Fruit fly (Drosophila melanogaster) whole organism, embryonic: Measurements from ENCODE around the gene wfs1.
A peak's percentile ranks its signal among the peaks of the same experiment; 100 is the strongest.

Source experiments
- ATbp ChIP-seq: fragments of 200-800 bp; sonication (Bioruptor generic); optimal IDR thresholded peaks from 2 replicates; lab custom pipeline; 2017; ENCODE audit warnings: missing biosample characterization, mild to moderate bottlenecking, missing genetic modification characterization, missing genetic modification reagents
- Aef1 ChIP-seq: fragments of 200-800 bp; sonication (Bioruptor generic); IDR thresholded peaks from 3 replicates; pipeline ENCODE4 v1.3.6; 2022; ENCODE audit warnings: missing biosample characterization, missing genetic modification characterization
- CG10147 ChIP-seq: fragments of 200-800 bp; sonication (Bioruptor generic); optimal IDR thresholded peaks from 2 replicates; lab custom pipeline; 2019; ENCODE audit warnings: missing biosample characterization, mild to moderate bottlenecking, missing genetic modification characterization, moderate library complexity
- CG10267 ChIP-seq: fragments of 200-800 bp; sonication (Bioruptor generic); optimal IDR thresholded peaks from 2 replicates; lab custom pipeline; 2018; ENCODE audit warnings: missing biosample characterization, mild to moderate bottlenecking, missing genetic modification characterization, moderate library complexity
- CG10462 ChIP-seq: fragments of 200-800 bp; sonication (Bioruptor generic); optimal IDR thresholded peaks from 2 replicates; lab custom pipeline; 2016; ENCODE audit warnings: missing biosample characterization, missing genetic modification characterization
- CG1233 ChIP-seq: fragments of 200-800 bp; sonication (Bioruptor generic); optimal IDR thresholded peaks from 4 replicates; lab custom pipeline; 2018; ENCODE audit warnings: missing biosample characterization, mild to moderate bottlenecking, missing genetic modification characterization
- CG16779 ChIP-seq: fragments of 200-800 bp; sonication (Bioruptor generic); IDR thresholded peaks from 2 replicates; pipeline ENCODE4 v1.3.6; 2022; ENCODE audit warnings: missing biosample characterization, missing genetic modification characterization
- CG16813 ChIP-seq: fragments of 200-800 bp; sonication (Bioruptor generic); IDR thresholded peaks from 3 replicates; pipeline ENCODE4 v1.3.6; 2022; ENCODE audit warnings: missing biosample characterization, missing genetic modification characterization; ENCODE audit not compliant: partially characterized antibody
- CG17385 ChIP-seq: fragments of 200-800 bp; sonication (Bioruptor generic); optimal IDR thresholded peaks from 3 replicates; lab custom pipeline; 2018; ENCODE audit warnings: missing biosample characterization, mild to moderate bottlenecking, missing genetic modification characterization
- CG17912 ChIP-seq: fragments of 200-800 bp; sonication (Bioruptor generic); optimal IDR thresholded peaks from 2 replicates; lab custom pipeline; 2018; ENCODE audit warnings: missing biosample characterization, mild to moderate bottlenecking, missing genetic modification characterization
- CG2129 ChIP-seq: fragments of 200-800 bp; sonication (Bioruptor generic); IDR thresholded peaks from 2 replicates; pipeline ENCODE4 v1.3.6; 2022; ENCODE audit warnings: missing biosample characterization, missing genetic modification characterization; ENCODE audit not compliant: partially characterized antibody
- CG2202 ChIP-seq: fragments of 200-800 bp; sonication (Bioruptor generic); optimal IDR thresholded peaks from 2 replicates; lab custom pipeline; 2018; ENCODE audit warnings: missing biosample characterization, mild to moderate bottlenecking, missing genetic modification characterization
- CG2875 ChIP-seq: fragments of 200-800 bp; sonication (Bioruptor generic); optimal IDR thresholded peaks from 2 replicates; lab custom pipeline; 2017; ENCODE audit warnings: missing biosample characterization, mild to moderate bottlenecking, missing genetic modification characterization, missing genetic modification reagents
- CG4424 ChIP-seq: fragments of 200-800 bp; sonication (Bioruptor generic); optimal IDR thresholded peaks from 3 replicates; lab custom pipeline; 2016; ENCODE audit warnings: missing biosample characterization, missing genetic modification characterization
- CG5245 ChIP-seq: fragments of 200-800 bp; sonication (Bioruptor generic); optimal IDR thresholded peaks from 3 replicates; lab custom pipeline; 2016; ENCODE audit warnings: missing biosample characterization, missing genetic modification characterization
- CG6683 ChIP-seq: fragments of 200-800 bp; sonication (Bioruptor generic); optimal IDR thresholded peaks from 2 replicates; lab custom pipeline; 2017; ENCODE audit warnings: missing biosample characterization, mild to moderate bottlenecking, missing genetic modification characterization, missing genetic modification reagents
- CG7271 ChIP-seq: fragments of 200-800 bp; sonication (Bioruptor generic); optimal IDR thresholded peaks from 2 replicates; lab custom pipeline; 2018; ENCODE audit warnings: missing biosample characterization, mild to moderate bottlenecking, missing genetic modification characterization, moderate library complexity
- CG8359 ChIP-seq: fragments of 200-800 bp; sonication (Bioruptor generic); optimal IDR thresholded peaks from 2 replicates; lab custom pipeline; 2017; ENCODE audit warnings: missing biosample characterization, mild to moderate bottlenecking, missing genetic modification characterization, borderline replicate concordance
- CG9215 ChIP-seq: fragments of 200-800 bp; sonication (Bioruptor generic); IDR thresholded peaks from 2 replicates; pipeline ENCODE4 v1.3.6; 2022; ENCODE audit warnings: missing biosample characterization, missing genetic modification characterization
- CG9797 ChIP-seq: fragments of 200-800 bp; sonication (Bioruptor generic); optimal IDR thresholded peaks from 3 replicates; lab custom pipeline; 2018; ENCODE audit warnings: missing biosample characterization, mild to moderate bottlenecking, missing genetic modification characterization
- CTCF ChIP-seq: fragments of 200-800 bp; sonication (Bioruptor generic); optimal IDR thresholded peaks from 2 replicates; lab custom pipeline; 2017; ENCODE audit warnings: missing biosample characterization, mild to moderate bottlenecking, missing genetic modification characterization, moderate library complexity
- Dad ChIP-seq: fragments of 200-800 bp; sonication (Bioruptor generic); optimal IDR thresholded peaks from 3 replicates; lab custom pipeline; 2016; ENCODE audit warnings: missing biosample characterization, missing genetic modification characterization
- Doc2 ChIP-seq: fragments of 200-800 bp; sonication (Bioruptor generic); IDR thresholded peaks from 2 replicates; pipeline ENCODE4 v1.3.6; 2022; ENCODE audit warnings: missing biosample characterization, missing genetic modification characterization
- H15 ChIP-seq: fragments of 200-800 bp; sonication (Bioruptor generic); IDR thresholded peaks from 3 replicates; pipeline ENCODE4 v1.3.6; 2022; ENCODE audit warnings: missing biosample characterization, missing genetic modification characterization
- Hr78 ChIP-seq, 2 experiments: fragments of 200-800 bp in 1 of 2; fragments of >200 bp in 1 of 2; sonication (Bioruptor generic) in 1 of 2; optimal IDR thresholded peaks; 2 replicates each; lab custom pipeline; 2017 to 2019; ENCODE audit warnings: missing biosample characterization in 2 of 2, missing genetic modification characterization in 2 of 2, mild to moderate bottlenecking in 1 of 2, moderate library complexity in 1 of 2
- Hsf ChIP-seq: fragments of 200-800 bp; sonication (Bioruptor generic); optimal IDR thresholded peaks from 3 replicates; lab custom pipeline; 2016; ENCODE audit warnings: missing biosample characterization, missing genetic modification characterization
- Max ChIP-seq: fragments of 200-800 bp; sonication (Bioruptor generic); optimal IDR thresholded peaks from 2 replicates; lab custom pipeline; 2016; ENCODE audit warnings: missing biosample characterization, mild to moderate bottlenecking, missing genetic modification characterization
- Sry-β ChIP-seq: fragments of 200-800 bp; sonication (Bioruptor generic); optimal IDR thresholded peaks from 2 replicates; lab custom pipeline; 2018; ENCODE audit warnings: missing biosample characterization, mild to moderate bottlenecking, missing genetic modification characterization, moderate library complexity
- Usf ChIP-seq: fragments of 200-800 bp; sonication (Bioruptor generic); optimal IDR thresholded peaks from 2 replicates; lab custom pipeline; 2017; ENCODE audit warnings: missing genotype, missing biosample characterization, missing genetic modification characterization
- Xbp1 ChIP-seq: fragments of 200-800 bp; sonication (Bioruptor generic); optimal IDR thresholded peaks from 3 replicates; lab custom pipeline; 2016; ENCODE audit warnings: missing biosample characterization, mild to moderate bottlenecking, missing genetic modification characterization
- ac ChIP-seq: fragments of 200-800 bp; sonication (Bioruptor generic); optimal IDR thresholded peaks from 3 replicates; lab custom pipeline; 2017; ENCODE audit warnings: missing biosample characterization, mild to moderate bottlenecking, missing genetic modification characterization
- ap ChIP-seq: fragments of 200-800 bp; sonication (Bioruptor generic); IDR thresholded peaks from 2 replicates; pipeline ENCODE4 v1.3.6; 2022; ENCODE audit warnings: missing biosample characterization, missing genetic modification characterization
- ash1 ChIP-seq: fragments of 200-800 bp; sonication (Bioruptor generic); optimal IDR thresholded peaks from 2 replicates; lab custom pipeline; 2018; ENCODE audit warnings: missing biosample characterization, mild to moderate bottlenecking, missing genetic modification characterization
- bigmax ChIP-seq: fragments of 200-800 bp; sonication (Bioruptor generic); optimal IDR thresholded peaks from 2 replicates; lab custom pipeline; 2018; ENCODE audit warnings: missing biosample characterization, mild to moderate bottlenecking, missing genetic modification characterization
- croc ChIP-seq: fragments of 200-800 bp; sonication (Bioruptor generic); conservative IDR thresholded peaks from 3 replicates; pipeline ENCODE4 v1.3.6; 2022; ENCODE audit warnings: missing biosample characterization, missing genetic modification characterization
- esg ChIP-seq: fragments of 200-800 bp; sonication (Bioruptor generic); conservative IDR thresholded peaks from 2 replicates; pipeline ENCODE4 v1.3.6; 2022; ENCODE audit warnings: missing biosample characterization, missing genetic modification characterization
- eve ChIP-seq, 2 experiments: fragments of >200 bp; optimal IDR thresholded peaks; 2 replicates each; lab custom pipeline; 2017; ENCODE audit warnings: missing biosample characterization in 2 of 2, missing genetic modification characterization in 2 of 2
- gro ChIP-seq: fragments of 200-800 bp; sonication (Bioruptor generic); optimal IDR thresholded peaks from 2 replicates; lab custom pipeline; 2016; ENCODE audit warnings: missing biosample characterization, missing genetic modification characterization
- insv ChIP-seq, 2 experiments: fragments of 200-800 bp; sonication (Bioruptor generic); optimal IDR thresholded peaks; 3 replicates each; lab custom pipeline; 2016 to 2018; ENCODE audit warnings: missing biosample characterization in 2 of 2, missing genetic modification characterization in 2 of 2
- kay ChIP-seq: fragments of 200-800 bp; sonication (Bioruptor generic); optimal IDR thresholded peaks from 2 replicates; lab custom pipeline; 2016; ENCODE audit warnings: missing biosample characterization, missing genetic modification characterization
- ken ChIP-seq: fragments of 200-800 bp; sonication (Bioruptor generic); IDR thresholded peaks from 3 replicates; pipeline ENCODE4 v1.3.6; 2022; ENCODE audit warnings: missing biosample characterization, missing genetic modification characterization
- lov ChIP-seq, 2 experiments: fragments of 200-800 bp in 1 of 2; fragments of >200 bp in 1 of 2; sonication (Bioruptor generic) in 1 of 2; IDR thresholded peaks in 1 of 2; optimal IDR thresholded peaks in 1 of 2; 2 replicates in 1 of 2; 3 replicates in 1 of 2; pipeline versions ENCODE4 v1.3.6 to Lab custom; 2017 to 2022; ENCODE audit warnings: missing biosample characterization in 1 of 2, missing genetic modification characterization in 1 of 2
- mirr ChIP-seq: fragments of 200-800 bp; sonication (Bioruptor generic); optimal IDR thresholded peaks from 3 replicates; lab custom pipeline; 2018; ENCODE audit warnings: missing biosample characterization, mild to moderate bottlenecking, missing genetic modification characterization
- p53 ChIP-seq: fragments of 200-800 bp; sonication (Bioruptor generic); optimal IDR thresholded peaks from 2 replicates; lab custom pipeline; 2016; ENCODE audit warnings: missing biosample characterization, missing genetic modification characterization
- phol ChIP-seq: fragments of 200-800 bp; sonication (Bioruptor generic); optimal IDR thresholded peaks from 3 replicates; lab custom pipeline; 2018; ENCODE audit warnings: missing biosample characterization, mild to moderate bottlenecking, missing genetic modification characterization, moderate library complexity
- ro ChIP-seq: fragments of 200-800 bp; sonication (Bioruptor generic); IDR thresholded peaks from 2 replicates; pipeline ENCODE4 v1.3.6; 2022; ENCODE audit warnings: missing biosample characterization, missing genetic modification characterization
- shn ChIP-seq: fragments of 200-800 bp; sonication (Bioruptor generic); optimal IDR thresholded peaks from 3 replicates; lab custom pipeline; 2016; ENCODE audit warnings: missing biosample characterization, missing genetic modification characterization
- so ChIP-seq: fragments of 200-800 bp; sonication (Bioruptor generic); IDR thresholded peaks from 3 replicates; pipeline ENCODE4 v1.3.6; 2022; ENCODE audit warnings: missing biosample characterization, missing genetic modification characterization
- sug ChIP-seq: fragments of 200-800 bp; optimal IDR thresholded peaks from 2 replicates; lab custom pipeline; 2019; ENCODE audit warnings: missing biosample characterization, mild to moderate bottlenecking, missing genetic modification characterization, moderate library complexity
- wor ChIP-seq: fragments of 200-800 bp; sonication (Bioruptor generic); IDR thresholded peaks from 2 replicates; pipeline ENCODE4 v1.3.6; 2022; ENCODE audit warnings: missing biosample characterization, missing genetic modification characterization

Gene wfs1

dm6 chr3R:22686336-22686874 is 3.8 kb downstream of the wfs1 start, which contains the start of the genes Gclm and CG17625 (continued):
- TF ChIP-seq CG10267 (tag; lab: Kevin White, UChicago) (peak; percentile 90), Usf (GFP tag; lab: Kevin White, UChicago) (no peak), Sry-β (no peak), mirr (GFP tag; lab: Kevin White, UChicago) (peak; percentile 56), Hr78 (GFP tag; optimal IDR thresholded peaks at IDR 0.05; lab: Kevin White, UChicago) (no peak), CG16779 (no peak; the same call in 1 of the 2 replicates), eve (GFP tag; optimal IDR thresholded peaks at IDR 0.05; lab: Kevin White, UChicago) (no peak), shn (GFP tag; lab: Kevin White, UChicago) (peak; percentile 11), Aef1 (GFP tag; lab: Robert Waterston, UW) (peak; percentile 41), CG16813 (GFP tag; lab: Robert Waterston, UW) (peak; percentile 75), Max (GFP tag; lab: Kevin White, UChicago) (no peak), CG2202 (no peak), ash1 (GFP tag; lab: Kevin White, UChicago) (no peak), croc (GFP tag; lab: Robert Waterston, UW) (no peak), ATbp (GFP tag; lab: Kevin White, UChicago) (no peak), CG8359 (GFP tag; lab: Kevin White, UChicago) (no peak), wor (GFP tag; lab: Robert Waterston, UW) (no peak; the same call in 1 of the 2 replicates), Doc2 (no peak), ro (GFP tag; lab: Robert Waterston, UW) (no peak), CG2875 (no peak), CG9215 (peak; percentile 45; the same call in 1 of the 2 replicates), lov (optimal IDR thresholded peaks at IDR 0.05; lab: Kevin White, UChicago) (no peak), lov (GFP tag; IDR thresholded peaks at IDR 0.05; lab: Robert Waterston, UW) (no peak), CG5245 (GFP tag; lab: Kevin White, UChicago) (no peak), sug (tag; lab: Kevin White, UChicago) (peak; percentile 76), CG9797 (GFP tag; lab: Kevin White, UChicago) (peak; percentile 24), so (GFP tag; lab: Robert Waterston, UW) (0 out of 3 replicates have a peak, but pooled peaks have one; percentile 32), gro (peak; percentile 57), Hsf (peak; percentile 50), bigmax (GFP tag; lab: Kevin White, UChicago) (no peak), ap (GFP tag; lab: Robert Waterston, UW) (no peak), CG10462 (GFP tag; lab: Kevin White, UChicago) (peak; percentile 18), CG2129 (GFP tag; lab: Robert Waterston, UW) (peak; percentile 49; the same call in 1 of the 2 replicates), CTCF (GFP tag; lab: Kevin White, UChicago) (peak; percentile 32), CG17385 (GFP tag; lab: Kevin White, UChicago) (peak; percentile 24), CG4424 (GFP tag; lab: Kevin White, UChicago) (peak; percentile 41), kay (GFP tag; lab: Kevin White, UChicago) (peak; percentile 41), ken (GFP tag; lab: Robert Waterston, UW) (peak; percentile 14; the same call in 1 of the 3 replicates), esg (peak; percentile 50; the same call in 1 of the 2 replicates), p53 (no peak), CG1233 (peak; percentile 52), Xbp1 (GFP tag; lab: Kevin White, UChicago) (peak; percentile 62), CG10147 (GFP tag; lab: Kevin White, UChicago) (peak; percentile 27), H15 (no peak; the same call in 2 of the 3 replicates), Dad (GFP tag; lab: Kevin White, UChicago) (peak; percentile 29), CG7271 (tag; lab: Kevin White, UChicago) (no peak), insv (GFP tag; optimal IDR thresholded peaks at IDR 0.05; lab: Kevin White, UChicago) (no peak), ac (GFP tag; lab: Kevin White, UChicago) (no peak), CG6683 (GFP tag; lab: Kevin White, UChicago) (peak; percentile 9), phol (tag; lab: Kevin White, UChicago) (peak; percentile 60), CG17912 (GFP tag; lab: Kevin White, UChicago) (no peak)
